Worm (Caenorhabditis elegans): ENCODE data around the gene F21C10.18.

Gene F21C10.18

ce11 chrV:9108219-9108618 lies at the start of gene F21C10.18:
Gene F21C10.18 (plus strand): TSS chrV:9108519.
- TF ChIP-seq klf-2 (GFP tag; conservative IDR thresholded peaks at IDR 0.05), result no peak
- no peak for TF ChIP-seq cog-1 (tag; optimal IDR thresholded peaks at IDR 0.05)

- TF ChIP-seq T22C8.4 (GFP tag; IDR thresholded peaks at IDR 0.05) (no peak), tab-1 (GFP tag; IDR thresholded peaks at IDR 0.05) (no peak), ref-1 (GFP tag; conservative IDR thresholded peaks at IDR 0.05) (no peak), ztf-29 (GFP tag; IDR thresholded peaks at IDR 0.05) (no peak), ztf-23 (GFP tag; IDR thresholded peaks at IDR 0.05) (no peak)
Observed at ce11 chrV:9058627-9059026, 49.7 kb upstream of the F21C10.18 start, which contains the start of gene C25E10.11. Gene C25E10.11 (minus strand): TSS chrV:9058727.

ce11 chrV:9059468-9059867 lies 48.9 kb upstream of the F21C10.18 start, which contains the start of the genes C25E10.16 and C25E10.13:
Gene C25E10.16 (minus strand): TSS chrV:9059568.
Gene C25E10.13 (plus strand): TSS chrV:9059723.
- TF ChIP-seq flt-1 (GFP tag; IDR thresholded peaks at IDR 0.05), result no peak
- no peak for TF ChIP-seq med-1 (GFP tag; optimal IDR thresholded peaks at IDR 0.05; ENCODE audit: insufficient read depth)
- no peak for TF ChIP-seq ztf-29 (GFP tag; IDR thresholded peaks at IDR 0.05)
- TF ChIP-seq klf-2 (GFP tag; conservative IDR thresholded peaks at IDR 0.05), result no peak
- no peak for TF ChIP-seq T22C8.4 (GFP tag; IDR thresholded peaks at IDR 0.05)
- no peak for TF ChIP-seq tab-1 (GFP tag; IDR thresholded peaks at IDR 0.05)
- no peak for TF ChIP-seq ref-1 (GFP tag; conservative IDR thresholded peaks at IDR 0.05)
- TF ChIP-seq ztf-23 (GFP tag; IDR thresholded peaks at IDR 0.05), result no peak
- no peak for TF ChIP-seq cog-1 (tag; optimal IDR thresholded peaks at IDR 0.05)

ce11 chrV:9062341-9062740 lies 46.0 kb upstream of the F21C10.18 start, which contains the start of gene C25E10.12:
Gene C25E10.12 (minus strand): TSS chrV:9062441.
- no peak for TF ChIP-seq cog-1 (tag; optimal IDR thresholded peaks at IDR 0.05)
- TF ChIP-seq klf-2 (GFP tag; conservative IDR thresholded peaks at IDR 0.05), result no peak
- TF ChIP-seq ref-1 (GFP tag; conservative IDR thresholded peaks at IDR 0.05), result no peak
- TF ChIP-seq ztf-29 (GFP tag; IDR thresholded peaks at IDR 0.05), result no peak
- no peak for TF ChIP-seq tab-1 (GFP tag; IDR thresholded peaks at IDR 0.05)
- TF ChIP-seq T22C8.4 (GFP tag; IDR thresholded peaks at IDR 0.05), result no peak
- TF ChIP-seq ztf-23 (GFP tag; IDR thresholded peaks at IDR 0.05), result no peak
- TF ChIP-seq med-1 (GFP tag; optimal IDR thresholded peaks at IDR 0.05; ENCODE audit: insufficient read depth), result no peak
- TF ChIP-seq flt-1 (GFP tag; IDR thresholded peaks at IDR 0.05), result no peak

ce11 chrV:9063134-9063533 lies 45.2 kb upstream of the F21C10.18 start:
- TF ChIP-seq tab-1 (GFP tag; IDR thresholded peaks at IDR 0.05) (no peak), ref-1 (GFP tag; conservative IDR thresholded peaks at IDR 0.05) (no peak), ztf-29 (GFP tag; IDR thresholded peaks at IDR 0.05) (no peak), cog-1 (tag; optimal IDR thresholded peaks at IDR 0.05) (no peak), klf-2 (GFP tag; conservative IDR thresholded peaks at IDR 0.05) (no peak), flt-1 (GFP tag; IDR thresholded peaks at IDR 0.05) (no peak), ztf-23 (GFP tag; IDR thresholded peaks at IDR 0.05) (no peak)

ce11 chrV:9065001-9065400 lies 43.3 kb upstream of the F21C10.18 start:
- TF ChIP-seq flt-1 (GFP tag; IDR thresholded peaks at IDR 0.05) (no peak), ztf-23 (GFP tag; IDR thresholded peaks at IDR 0.05) (no peak)

- TF ChIP-seq ref-1 (GFP tag; conservative IDR thresholded peaks at IDR 0.05), result no peak
- TF ChIP-seq T22C8.4 (GFP tag; IDR thresholded peaks at IDR 0.05), result no peak
- no peak for TF ChIP-seq ztf-23 (GFP tag; IDR thresholded peaks at IDR 0.05)
- no peak for TF ChIP-seq ztf-29 (GFP tag; IDR thresholded peaks at IDR 0.05)
- no peak for TF ChIP-seq med-1 (GFP tag; optimal IDR thresholded peaks at IDR 0.05; ENCODE audit: insufficient read depth)
- TF ChIP-seq klf-2 (GFP tag; conservative IDR thresholded peaks at IDR 0.05), result no peak
- no peak for TF ChIP-seq cog-1 (tag; optimal IDR thresholded peaks at IDR 0.05)
- no peak for TF ChIP-seq flt-1 (GFP tag; IDR thresholded peaks at IDR 0.05)
- TF ChIP-seq tab-1 (GFP tag; IDR thresholded peaks at IDR 0.05), result no peak
Observed at ce11 chrV:9065915-9066314, 42.4 kb upstream of the F21C10.18 start.

- TF ChIP-seq T22C8.4 (GFP tag; IDR thresholded peaks at IDR 0.05) (no peak), flt-1 (GFP tag; IDR thresholded peaks at IDR 0.05) (no peak), klf-2 (GFP tag; conservative IDR thresholded peaks at IDR 0.05) (no peak), ref-1 (GFP tag; conservative IDR thresholded peaks at IDR 0.05) (no peak), med-1 (GFP tag; optimal IDR thresholded peaks at IDR 0.05; ENCODE audit: insufficient read depth) (no peak), cog-1 (tag; optimal IDR thresholded peaks at IDR 0.05) (no peak), ztf-29 (GFP tag; IDR thresholded peaks at IDR 0.05) (no peak), tab-1 (GFP tag; IDR thresholded peaks at IDR 0.05) (no peak), ztf-23 (GFP tag; IDR thresholded peaks at IDR 0.05) (no peak)
Observed at ce11 chrV:9067678-9068077, 40.6 kb upstream of the F21C10.18 start, which contains the start of gene fip-2. Gene fip-2 (plus strand): TSS chrV:9067978.

ce11 chrV:9069680-9070079 lies 38.6 kb upstream of the F21C10.18 start, which contains the start of gene T27E4.5:
Gene T27E4.5 (minus strand): TSS chrV:9069780.
- no peak for TF ChIP-seq ztf-29 (GFP tag; IDR thresholded peaks at IDR 0.05)
- no peak for TF ChIP-seq cog-1 (tag; optimal IDR thresholded peaks at IDR 0.05)
- TF ChIP-seq klf-2 (GFP tag; conservative IDR thresholded peaks at IDR 0.05), result no peak
- TF ChIP-seq med-1 (GFP tag; optimal IDR thresholded peaks at IDR 0.05; ENCODE audit: insufficient read depth), result no peak
- no peak for TF ChIP-seq ztf-23 (GFP tag; IDR thresholded peaks at IDR 0.05)
- no peak for TF ChIP-seq tab-1 (GFP tag; IDR thresholded peaks at IDR 0.05)
- no peak for TF ChIP-seq ref-1 (GFP tag; conservative IDR thresholded peaks at IDR 0.05)
- TF ChIP-seq T22C8.4 (GFP tag; IDR thresholded peaks at IDR 0.05), result no peak
- TF ChIP-seq flt-1 (GFP tag; IDR thresholded peaks at IDR 0.05), result no peak

- TF ChIP-seq T22C8.4 (GFP tag; IDR thresholded peaks at IDR 0.05), result no peak
Observed at ce11 chrV:9073322-9074038, 34.8 kb upstream of the F21C10.18 start, which contains the start of gene oac-50. Gene oac-50 (minus strand): TSS chrV:9073540.
